Fruit fly (Drosophila melanogaster): ENCODE results near the gene CG15531.

Gene CG15531

dm6 chr3R:30235253-30235652 is 39.2 kb upstream of the CG15531 start (continued):
- TF ChIP-seq E2f2 (GFP tag; IDR thresholded peaks at IDR 0.05): peak; percentile 29; the same call in 1 of the 2 replicates
- TF ChIP-seq Hsf (GFP tag; optimal IDR thresholded peaks at IDR 0.05): no peak
- TF ChIP-seq pb (GFP tag; optimal IDR thresholded peaks at IDR 0.05): no peak
- peak; percentile 2 for TF ChIP-seq CG9437 (GFP tag; optimal IDR thresholded peaks at IDR 0.05)
- peak; percentile 30 for TF ChIP-seq CG15601 (tag; optimal IDR thresholded peaks at IDR 0.05)
- peak; percentile 47 for TF ChIP-seq phol (tag; optimal IDR thresholded peaks at IDR 0.05)
- TF ChIP-seq CG17385 (GFP tag; optimal IDR thresholded peaks at IDR 0.05): peak; percentile 31
- 0 out of 2 replicates have a peak, but pooled peaks have one; percentile 13 for TF ChIP-seq CG31224 (GFP tag; IDR thresholded peaks at IDR 0.05)
- TF ChIP-seq Blimp-1 (GFP tag; optimal IDR thresholded peaks at IDR 0.05): peak; percentile 50
- TF ChIP-seq CG3995 (GFP tag; optimal IDR thresholded peaks at IDR 0.05): no peak
- no peak for TF ChIP-seq CG15073 (GFP tag; optimal IDR thresholded peaks at IDR 0.05)
- TF ChIP-seq PHDP (tag; optimal IDR thresholded peaks at IDR 0.05): peak; percentile 10
- no peak for TF ChIP-seq wor (GFP tag; IDR thresholded peaks at IDR 0.05)
- TF ChIP-seq CG2712 (tag; optimal IDR thresholded peaks at IDR 0.05): peak; percentile 40
- TF ChIP-seq chif (GFP tag; optimal IDR thresholded peaks at IDR 0.05): peak in 1 of 2 experiments; percentile 8
- no peak for TF ChIP-seq CG4820 (GFP tag; optimal IDR thresholded peaks at IDR 0.05)
- TF ChIP-seq D (optimal IDR thresholded peaks at IDR 0.05): no peak
- TF ChIP-seq D (GFP tag; optimal IDR thresholded peaks at IDR 0.05): peak; percentile 8
- no peak for TF ChIP-seq CG7987 (GFP tag; optimal IDR thresholded peaks at IDR 0.05)
- TF ChIP-seq CG10274 (GFP tag; optimal IDR thresholded peaks at IDR 0.05): no peak
- peak; percentile 8 for TF ChIP-seq Sox100B (GFP tag; optimal IDR thresholded peaks at IDR 0.05)
- TF ChIP-seq CG16863 (GFP tag; optimal IDR thresholded peaks at IDR 0.05): no peak
- no peak for TF ChIP-seq Nf-YC (tag; optimal IDR thresholded peaks at IDR 0.05)
- TF ChIP-seq CG10209 (GFP tag; optimal IDR thresholded peaks at IDR 0.05): peak; percentile 1
- TF ChIP-seq chn (GFP tag; optimal IDR thresholded peaks at IDR 0.05): no peak
- peak; percentile 71 for TF ChIP-seq CG11504 (tag; optimal IDR thresholded peaks at IDR 0.05)
- TF ChIP-seq unpg (GFP tag; optimal IDR thresholded peaks at IDR 0.05): peak; percentile 49
- TF ChIP-seq fd96Cb (tag; optimal IDR thresholded peaks at IDR 0.05): peak; percentile 2
- TF ChIP-seq Ptx1 (GFP tag; IDR thresholded peaks at IDR 0.05): no peak
- TF ChIP-seq Hmx (GFP tag; optimal IDR thresholded peaks at IDR 0.05): no peak
- peak; percentile 3 for TF ChIP-seq gcm (GFP tag; optimal IDR thresholded peaks at IDR 0.05)
- TF ChIP-seq CG6683 (GFP tag; optimal IDR thresholded peaks at IDR 0.05): peak; percentile 21
- TF ChIP-seq repo (GFP tag; optimal IDR thresholded peaks at IDR 0.05): no peak
- TF ChIP-seq CG6254 (GFP tag; optimal IDR thresholded peaks at IDR 0.05): peak; percentile 23
- peak; percentile 35 for TF ChIP-seq Fer1 (GFP tag; optimal IDR thresholded peaks at IDR 0.05)
- TF ChIP-seq HmgZ (tag; optimal IDR thresholded peaks at IDR 0.05): peak; percentile 7
- TF ChIP-seq CG9932 (GFP tag; IDR thresholded peaks at IDR 0.05): no peak
- TF ChIP-seq hkb (optimal IDR thresholded peaks at IDR 0.05): no peak
- TF ChIP-seq hkb (GFP tag; IDR thresholded peaks at IDR 0.05): peak; percentile 57
- peak; percentile 8 for TF ChIP-seq Meics (GFP tag; optimal IDR thresholded peaks at IDR 0.05)
- TF ChIP-seq gsb-n (tag; optimal IDR thresholded peaks at IDR 0.05): peak; percentile 10
- TF ChIP-seq NC2α (GFP tag; optimal IDR thresholded peaks at IDR 0.05): no peak
- no peak for TF ChIP-seq CG11456 (GFP tag; IDR thresholded peaks at IDR 0.05)
- TF ChIP-seq CG3281 (GFP tag; optimal IDR thresholded peaks at IDR 0.05): peak; percentile 38
- TF ChIP-seq CG6175 (GFP tag; IDR thresholded peaks at IDR 0.05): no peak
- no peak for TF ChIP-seq seq (GFP tag; IDR thresholded peaks at IDR 0.05)
- no peak for TF ChIP-seq CG11247 (GFP tag; IDR thresholded peaks at IDR 0.05)
- no peak for TF ChIP-seq CG15514 (GFP tag; optimal IDR thresholded peaks at IDR 0.05)
- TF ChIP-seq CG32772 (GFP tag; IDR thresholded peaks at IDR 0.05): 0 out of 2 replicates have a peak, but pooled peaks have one; percentile 10
- peak; percentile 17 for TF ChIP-seq CG14710 (tag; optimal IDR thresholded peaks at IDR 0.05)
- TF ChIP-seq Hey (tag; optimal IDR thresholded peaks at IDR 0.05): no peak
- peak; percentile 41 for TF ChIP-seq slbo (GFP tag; IDR thresholded peaks at IDR 0.05)

Measured in whole organism, embryonic.